Worm (Caenorhabditis elegans) whole organism, L1 larva: Measurements from ENCODE around the gene copz-1.
"Not testable (repeated sequence)": the region's sequence is repeated elsewhere in the genome, so short reads cannot be mapped to it uniquely, and the experiment has no call there.

ENCODE experiments used
- alr-1 ChIP-seq: fragments of 200-800 bp; sonication (Bioruptor generic); optimal IDR thresholded peaks from 2 replicates; lab custom pipeline; 2018; ENCODE audit warnings: borderline replicate concordance, mild to moderate bottlenecking, missing genetic modification characterization, missing compliant biosample characterization
- dpl-1 ChIP-seq, 3 experiments: fragments of 150-350 bp in 2 of 3; sonication (generic microtip) in 1 of 3; optimal IDR thresholded peaks; 2 replicates each; lab custom pipeline; 2014 to 2017; ENCODE audit warnings: missing biosample characterization in 3 of 3, missing genetic modification characterization in 3 of 3, missing genetic modification reagents in 3 of 3
- elt-3 ChIP-seq, 6 experiments: fragments of 150-350 bp in 1 of 6; sonication (generic microtip); optimal IDR thresholded peaks; 2 replicates each; lab custom pipeline; 2017 to 2018; ENCODE audit warnings: missing biosample characterization in 6 of 6, missing genetic modification characterization in 6 of 6, inconsistent platforms in 1 of 6
- fos-1 ChIP-seq: fragments of 150-350 bp; optimal IDR thresholded peaks from 2 replicates; lab custom pipeline; 2014; ENCODE audit warnings: missing biosample characterization, missing genetic modification characterization
- jun-1 ChIP-seq: fragments of 150-350 bp; optimal IDR thresholded peaks from 2 replicates; lab custom pipeline; 2014; ENCODE audit warnings: missing biosample characterization, missing genetic modification reagents, missing genetic modification characterization
- nhr-11 ChIP-seq: fragments of 150-350 bp; optimal IDR thresholded peaks from 2 replicates; lab custom pipeline; 2014; ENCODE audit warnings: missing biosample characterization, missing genetic modification characterization
- nhr-28 ChIP-seq: fragments of 150-350 bp; optimal IDR thresholded peaks from 2 replicates; lab custom pipeline; 2014; ENCODE audit warnings: missing biosample characterization, missing genetic modification characterization
- pag-3 ChIP-seq: sonication (generic microtip); optimal IDR thresholded peaks from 2 replicates; lab custom pipeline; 2017; ENCODE audit warnings: missing genetic modification characterization, mild to moderate bottlenecking, missing compliant biosample characterization, antibody characterized with exemption, borderline replicate concordance; ENCODE audit not compliant: insufficient read depth
- pqm-1 ChIP-seq: sonication (generic microtip); optimal IDR thresholded peaks from 3 replicates; lab custom pipeline; 2017; ENCODE audit warnings: missing biosample characterization, missing genetic modification characterization
- swsn-7 ChIP-seq: sonication (generic microtip); optimal IDR thresholded peaks from 2 replicates; lab custom pipeline; 2016; ENCODE audit warnings: missing genetic modification characterization, missing compliant biosample characterization
- tbx-2 ChIP-seq: sonication (generic microtip); optimal IDR thresholded peaks from 2 replicates; lab custom pipeline; 2016; ENCODE audit warnings: missing genetic modification characterization, missing compliant biosample characterization
- unc-130 ChIP-seq: fragments of 150-350 bp; optimal IDR thresholded peaks from 2 replicates; lab custom pipeline; 2017; ENCODE audit warnings: missing biosample characterization, missing genetic modification characterization, inconsistent platforms
- unc-98 ChIP-seq: fragments of 200-800 bp; sonication (Bioruptor generic); IDR thresholded peaks from 2 replicates; pipeline ENCODE4 v1.3.6; 2022; ENCODE audit warnings: missing genetic modification characterization, missing compliant biosample characterization
- vab-15 ChIP-seq: sonication (generic microtip); optimal IDR thresholded peaks from 2 replicates; lab custom pipeline; 2017; ENCODE audit warnings: missing genotype, mild to moderate bottlenecking, missing genetic modification characterization, missing compliant biosample characterization

- not testable (repeated sequence) for TF ChIP-seq jun-1 (tag; lab: Kevin White, UChicago); fos-1 (tag; lab: Kevin White, UChicago); unc-98 (GFP tag; lab: Robert Waterston, UW); unc-130 (tag; lab: Kevin White, UChicago); nhr-28 (tag; lab: Kevin White, UChicago); pag-3 (tag; lab: Kevin White, UChicago); dpl-1 (GFP tag; optimal IDR thresholded peaks at IDR 0.05; lab: Kevin White, UChicago); elt-3 (tag; optimal IDR thresholded peaks at IDR 0.05; lab: Kevin White, UChicago); vab-15; swsn-7 (tag; lab: Kevin White, UChicago); nhr-11 (tag; lab: Kevin White, UChicago); tbx-2; pqm-1 (tag; lab: Kevin White, UChicago); alr-1 (tag; lab: Kevin White, UChicago)
These were observed 50.2 kb downstream of the copz-1 start, which contains the start of gene Y19D2B.1 for ce11 chrII:10922874-10923273.
